Fruit fly (Drosophila melanogaster) whole organism, embryonic: ENCODE data around the gene CG10195.

Experiments used
- Abd-B ChIP-seq: fragments of 200-800 bp; sonication (Bioruptor generic); optimal IDR thresholded peaks from 2 replicates; lab custom pipeline; 2018; ENCODE audit warnings: missing biosample characterization, mild to moderate bottlenecking, missing genetic modification characterization, moderate library complexity
- Atf3 ChIP-seq: fragments of 200-800 bp; sonication (Bioruptor generic); optimal IDR thresholded peaks from 3 replicates; lab custom pipeline; 2016; ENCODE audit warnings: missing biosample characterization, missing genetic modification characterization
- Blimp-1 ChIP-seq: fragments of 200-800 bp; sonication (Bioruptor generic); optimal IDR thresholded peaks from 3 replicates; lab custom pipeline; 2018; ENCODE audit warnings: missing biosample characterization, missing genetic modification characterization, mild to moderate bottlenecking, moderate library complexity, missing genetic modification reagents
- CG10274 ChIP-seq: fragments of 200-800 bp; sonication (Bioruptor generic); optimal IDR thresholded peaks from 3 replicates; lab custom pipeline; 2017; ENCODE audit warnings: missing biosample characterization, mild to moderate bottlenecking, missing genetic modification characterization
- CG10979 ChIP-seq: fragments of 200-800 bp; sonication (Bioruptor generic); optimal IDR thresholded peaks from 2 replicates; lab custom pipeline; 2018; ENCODE audit warnings: missing biosample characterization, mild to moderate bottlenecking, missing genetic modification characterization, moderate library complexity
- CG11456 ChIP-seq: fragments of 200-800 bp; sonication (Bioruptor generic); IDR thresholded peaks from 3 replicates; pipeline ENCODE4 v1.3.6; 2022; ENCODE audit warnings: missing biosample characterization, missing genetic modification characterization
- CG14050 ChIP-seq: fragments of 200-800 bp; sonication (Bioruptor generic); IDR thresholded peaks from 3 replicates; pipeline ENCODE4 v1.3.6; 2022; ENCODE audit warnings: missing biosample characterization, missing genetic modification characterization
- CG14667 ChIP-seq: fragments of 200-800 bp; sonication (Bioruptor generic); IDR thresholded peaks from 2 replicates; pipeline ENCODE4 v1.3.6; 2022; ENCODE audit warnings: missing biosample characterization, missing genetic modification characterization
- CG1792 ChIP-seq: fragments of 200-800 bp; sonication (Bioruptor generic); optimal IDR thresholded peaks from 2 replicates; lab custom pipeline; 2016; ENCODE audit warnings: missing biosample characterization, missing genetic modification characterization
- CG3065 ChIP-seq: fragments of 200-800 bp; sonication (Bioruptor generic); optimal IDR thresholded peaks from 2 replicates; lab custom pipeline; 2016; ENCODE audit warnings: missing biosample characterization, missing genetic modification characterization
- CG3847 ChIP-seq: fragments of 200-800 bp; sonication (Bioruptor generic); IDR thresholded peaks from 2 replicates; pipeline ENCODE4 v1.3.6; 2022; ENCODE audit warnings: missing biosample characterization, missing genetic modification characterization
- CG4282 ChIP-seq: fragments of 200-800 bp; sonication (Bioruptor generic); optimal IDR thresholded peaks from 2 replicates; lab custom pipeline; 2016; ENCODE audit warnings: missing biosample characterization, missing genetic modification characterization
- CG43689 ChIP-seq: fragments of 200-800 bp; sonication (Bioruptor generic); IDR thresholded peaks from 2 replicates; pipeline ENCODE4 v1.3.6; 2022; ENCODE audit warnings: missing biosample characterization, missing genetic modification characterization
- CG7745 ChIP-seq: fragments of 200-800 bp; sonication (Bioruptor generic); optimal IDR thresholded peaks from 2 replicates; lab custom pipeline; 2018; ENCODE audit warnings: missing biosample characterization, mild to moderate bottlenecking, missing genetic modification characterization, moderate library complexity
- CG8478 ChIP-seq: fragments of >200 bp; optimal IDR thresholded peaks from 2 replicates; lab custom pipeline; 2018
- CG9437 ChIP-seq: fragments of 200-800 bp; sonication (Bioruptor generic); optimal IDR thresholded peaks from 2 replicates; lab custom pipeline; 2018; ENCODE audit warnings: missing biosample characterization, mild to moderate bottlenecking, missing genetic modification characterization
- CG9609 ChIP-seq: fragments of 200-800 bp; sonication (Bioruptor generic); optimal IDR thresholded peaks from 3 replicates; lab custom pipeline; 2016; ENCODE audit warnings: missing biosample characterization, missing genetic modification characterization
- CG9727 ChIP-seq: fragments of 200-800 bp; sonication (Bioruptor generic); optimal IDR thresholded peaks from 3 replicates; lab custom pipeline; 2017; ENCODE audit warnings: missing biosample characterization, mild to moderate bottlenecking, missing genetic modification characterization
- Dek ChIP-seq: fragments of 200-800 bp; sonication (Bioruptor generic); optimal IDR thresholded peaks from 3 replicates; lab custom pipeline; 2019; ENCODE audit warnings: missing biosample characterization, mild to moderate bottlenecking, missing genetic modification characterization, moderate library complexity
- Dll ChIP-seq: fragments of 200-800 bp; sonication (Bioruptor generic); IDR thresholded peaks from 4 replicates; pipeline ENCODE4 v1.3.6; 2022; ENCODE audit warnings: missing biosample characterization, missing genetic modification characterization; ENCODE audit not compliant: partially characterized antibody
- Doc3 ChIP-seq: fragments of 200-800 bp; sonication (Bioruptor generic); IDR thresholded peaks from 3 replicates; pipeline ENCODE4 v1.3.6; 2022; ENCODE audit warnings: missing biosample characterization, missing genetic modification characterization; ENCODE audit not compliant: partially characterized antibody
- Drgx ChIP-seq: fragments of 200-800 bp; sonication (Bioruptor generic); IDR thresholded peaks from 2 replicates; pipeline ENCODE4 v1.3.6; 2022; ENCODE audit warnings: missing biosample characterization, missing genetic modification characterization
- Fer2 ChIP-seq: fragments of 200-800 bp; sonication (Bioruptor generic); optimal IDR thresholded peaks from 2 replicates; lab custom pipeline; 2018; ENCODE audit warnings: missing biosample characterization, mild to moderate bottlenecking, missing genetic modification characterization, moderate library complexity
- Hr39 ChIP-seq: fragments of >200 bp; optimal IDR thresholded peaks from 2 replicates; lab custom pipeline; 2017
- Jarid2 ChIP-seq: fragments of 200-800 bp; sonication (Bioruptor generic); optimal IDR thresholded peaks from 3 replicates; lab custom pipeline; 2017; ENCODE audit warnings: mild to moderate bottlenecking, missing biosample characterization, missing genetic modification reagents, missing genetic modification characterization
- MESR4 ChIP-seq: fragments of 200-800 bp; sonication (Bioruptor generic); optimal IDR thresholded peaks from 2 replicates; lab custom pipeline; 2018; ENCODE audit warnings: missing biosample characterization, mild to moderate bottlenecking, missing genetic modification characterization, moderate library complexity
- MTF-1 ChIP-seq: fragments of 200-800 bp; sonication (Bioruptor generic); optimal IDR thresholded peaks from 2 replicates; lab custom pipeline; 2018; ENCODE audit warnings: missing biosample characterization, mild to moderate bottlenecking, missing genetic modification characterization, borderline replicate concordance
- Rfx ChIP-seq: fragments of 200-800 bp; sonication (Bioruptor generic); IDR thresholded peaks from 2 replicates; pipeline ENCODE4 v1.3.6; 2022; ENCODE audit warnings: missing biosample characterization, missing genetic modification characterization
- Ssrp ChIP-seq: fragments of 200-800 bp; sonication (Bioruptor generic); optimal IDR thresholded peaks from 2 replicates; lab custom pipeline; 2018; ENCODE audit warnings: missing biosample characterization, mild to moderate bottlenecking, missing genetic modification characterization, moderate library complexity
- ase ChIP-seq: fragments of 200-800 bp; sonication (Bioruptor generic); IDR thresholded peaks from 3 replicates; pipeline ENCODE4 v1.3.6; 2022; ENCODE audit warnings: missing biosample characterization, missing genetic modification characterization
- bowl ChIP-seq: fragments of 200-800 bp; sonication (Bioruptor generic); IDR thresholded peaks from 2 replicates; pipeline ENCODE4 v1.3.6; 2022; ENCODE audit warnings: missing biosample characterization, missing genetic modification characterization
- ci ChIP-seq: fragments of 200-800 bp; sonication (Bioruptor generic); IDR thresholded peaks from 3 replicates; pipeline ENCODE4 v1.3.6; 2022; ENCODE audit warnings: missing biosample characterization, missing genetic modification characterization
- crp ChIP-seq, 2 experiments: fragments of 200-800 bp; sonication (Bioruptor generic); optimal IDR thresholded peaks; 2 replicates in 1 of 2; 3 replicates in 1 of 2; lab custom pipeline; 2017; ENCODE audit warnings: missing biosample characterization in 2 of 2, missing genetic modification characterization in 2 of 2, mild to moderate bottlenecking in 1 of 2, moderate library complexity in 1 of 2
- danr ChIP-seq: fragments of 200-800 bp; sonication (Bioruptor generic); IDR thresholded peaks from 2 replicates; pipeline ENCODE4 v1.3.6; 2022; ENCODE audit warnings: missing biosample characterization, missing genetic modification characterization
- gfzf ChIP-seq: fragments of 200-800 bp; sonication (Bioruptor generic); optimal IDR thresholded peaks from 2 replicates; lab custom pipeline; 2016; ENCODE audit warnings: missing biosample characterization, mild to moderate bottlenecking, missing genetic modification characterization, moderate library complexity
- kni ChIP-seq: fragments of 200-800 bp; sonication (Bioruptor generic); optimal IDR thresholded peaks from 3 replicates; lab custom pipeline; 2017; ENCODE audit warnings: mild to moderate bottlenecking, missing biosample characterization, missing genetic modification reagents, missing genetic modification characterization
- mld ChIP-seq: fragments of 200-800 bp; sonication (Bioruptor generic); IDR thresholded peaks from 3 replicates; pipeline ENCODE4 v1.3.6; 2022; ENCODE audit warnings: missing biosample characterization, missing genetic modification characterization; ENCODE audit not compliant: partially characterized antibody
- psq ChIP-seq: fragments of 200-800 bp; sonication (Bioruptor generic); optimal IDR thresholded peaks from 2 replicates; lab custom pipeline; 2017; ENCODE audit warnings: missing biosample characterization, missing genetic modification characterization
- row ChIP-seq: fragments of 200-800 bp; sonication (Bioruptor generic); IDR thresholded peaks from 3 replicates; pipeline ENCODE4 v1.3.6; 2022; ENCODE audit warnings: missing biosample characterization, missing genetic modification characterization
- scrt ChIP-seq: fragments of 200-800 bp; sonication (Bioruptor generic); optimal IDR thresholded peaks from 2 replicates; lab custom pipeline; 2018; ENCODE audit warnings: missing biosample characterization, mild to moderate bottlenecking, missing genetic modification characterization, moderate library complexity
- sd ChIP-seq: fragments of 200-800 bp; sonication (Bioruptor generic); optimal IDR thresholded peaks from 3 replicates; lab custom pipeline; 2018; ENCODE audit warnings: missing biosample characterization, mild to moderate bottlenecking, missing genetic modification characterization, moderate library complexity
- sens-2 ChIP-seq: fragments of 200-800 bp; sonication (Bioruptor generic); IDR thresholded peaks from 2 replicates; pipeline ENCODE4 v1.3.6; 2022; ENCODE audit warnings: missing biosample characterization, missing genetic modification characterization
- sima ChIP-seq: fragments of 200-800 bp; sonication (Bioruptor generic); optimal IDR thresholded peaks from 2 replicates; lab custom pipeline; 2016; ENCODE audit warnings: missing biosample characterization, missing genetic modification characterization
- slou ChIP-seq: fragments of 200-800 bp; sonication (Bioruptor generic); optimal IDR thresholded peaks from 3 replicates; lab custom pipeline; 2016; ENCODE audit warnings: missing biosample characterization, missing genetic modification characterization
- tio ChIP-seq: fragments of 200-800 bp; sonication (Bioruptor generic); optimal IDR thresholded peaks from 2 replicates; lab custom pipeline; 2017; ENCODE audit warnings: missing biosample characterization, missing genetic modification characterization, inconsistent platforms
- tll ChIP-seq, 2 experiments: fragments of 200-800 bp in 1 of 2; fragments of >200 bp in 1 of 2; sonication (Bioruptor generic) in 1 of 2; optimal IDR thresholded peaks; 2 replicates each; lab custom pipeline; 2017 to 2019; ENCODE audit warnings: missing biosample characterization in 2 of 2, missing genetic modification characterization in 2 of 2, mild to moderate bottlenecking in 1 of 2, moderate library complexity in 1 of 2
- twi ChIP-seq: fragments of 200-800 bp; optimal IDR thresholded peaks from 2 replicates; lab custom pipeline; 2019; ENCODE audit warnings: missing biosample characterization, mild to moderate bottlenecking, missing genetic modification characterization, moderate library complexity
- tx ChIP-seq: fragments of 200-800 bp; sonication (Bioruptor generic); optimal IDR thresholded peaks from 2 replicates; lab custom pipeline; 2016; ENCODE audit warnings: missing biosample characterization, missing genetic modification characterization
- wdn ChIP-seq: fragments of 200-800 bp; sonication (Bioruptor generic); IDR thresholded peaks from 2 replicates; pipeline ENCODE4 v1.3.6; 2022; ENCODE audit warnings: missing biosample characterization, missing genetic modification characterization
- yki ChIP-seq: fragments of >200 bp; optimal IDR thresholded peaks from 3 replicates; lab custom pipeline; 2018

CG10195 gene

DNA sequence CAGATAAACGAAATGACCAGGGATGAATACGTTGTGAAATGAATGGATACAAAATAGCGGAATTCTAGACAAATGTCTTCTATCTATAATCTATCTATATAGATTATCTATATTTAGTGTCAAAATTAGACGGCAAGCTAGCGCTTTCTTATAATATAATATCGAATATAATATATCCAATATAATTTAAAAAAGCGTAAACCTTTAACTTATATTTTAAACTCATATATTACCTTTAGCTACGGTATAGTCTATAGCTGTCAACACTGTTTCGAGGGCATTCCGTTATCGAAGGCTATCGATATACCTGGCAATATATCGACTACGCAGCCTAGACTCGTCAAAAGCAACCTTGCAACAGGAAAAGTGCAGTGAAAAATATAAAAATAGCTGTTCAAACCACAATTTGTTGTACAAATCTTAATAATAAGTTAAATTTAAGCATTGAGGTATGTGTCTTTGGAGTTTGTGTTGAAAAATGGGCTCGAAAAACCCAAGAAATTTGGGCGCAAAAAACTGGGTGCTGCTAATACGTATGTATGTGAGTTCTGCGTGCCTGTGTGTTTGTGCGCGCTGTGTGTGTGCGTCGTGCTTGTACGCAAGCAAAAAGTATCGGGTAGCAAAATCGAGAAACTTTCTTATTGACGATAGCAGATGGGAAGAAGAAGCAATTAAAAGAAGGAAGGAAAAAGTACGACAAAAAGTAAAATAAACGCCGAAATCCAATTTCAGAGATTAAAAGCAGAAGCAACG, 8.6 kb upstream of the CG10195 start, which contains the start of the genes swm and Ctu2 (continued):
- TF ChIP-seq CG14050 (GFP tag; lab: Robert Waterston, UW) (0 out of 3 replicates have a peak, but pooled peaks have one; percentile 24), CG3065 (GFP tag; lab: Kevin White, UChicago) (no peak), CG9437 (GFP tag; lab: Kevin White, UChicago) (peak; percentile 79), Rfx (GFP tag; lab: Robert Waterston, UW) (peak; percentile 76), Hr39 (lab: Kevin White, UChicago) (no peak), Dek (tag; lab: Kevin White, UChicago) (peak; percentile 68), sd (tag; lab: Kevin White, UChicago) (peak; percentile 89), MTF-1 (GFP tag; lab: Kevin White, UChicago) (no peak), CG9727 (GFP tag; lab: Kevin White, UChicago) (peak; percentile 71), Abd-B (GFP tag; lab: Kevin White, UChicago) (peak; percentile 67), ase (GFP tag; lab: Robert Waterston, UW) (no peak), CG14667 (GFP tag; lab: Robert Waterston, UW) (no peak), bowl (no peak), scrt (no peak), Dll (peak; percentile 81), CG4282 (GFP tag; lab: Kevin White, UChicago) (no peak), sens-2 (no peak), tio (no peak), CG8478 (lab: Kevin White, UChicago) (peak; percentile 81), MESR4 (GFP tag; lab: Kevin White, UChicago) (peak; percentile 96), wdn (GFP tag; lab: Robert Waterston, UW) (peak; percentile 29; the same call in 1 of the 2 replicates), CG10979 (peak; percentile 67), Drgx (GFP tag; lab: Robert Waterston, UW) (no peak), Atf3 (GFP tag; lab: Kevin White, UChicago) (no peak), CG3847 (peak; percentile 66), mld (GFP tag; lab: Robert Waterston, UW) (no peak), Ssrp (tag; lab: Kevin White, UChicago) (peak; percentile 70), twi (tag; lab: Kevin White, UChicago) (peak; percentile 74), Blimp-1 (GFP tag; lab: Kevin White, UChicago) (no peak), ci (GFP tag; lab: Robert Waterston, UW) (0 out of 3 replicates have a peak, but pooled peaks have one; percentile 10), CG10274 (GFP tag; lab: Kevin White, UChicago) (no peak), psq (no peak), CG1792 (GFP tag; lab: Kevin White, UChicago) (no peak), Jarid2 (no peak), sima (GFP tag; lab: Kevin White, UChicago) (no peak), row (peak; percentile 90), CG9609 (GFP tag; lab: Kevin White, UChicago) (no peak), CG7745 (no peak), CG11456 (GFP tag; lab: Robert Waterston, UW) (no peak), tx (GFP tag; lab: Kevin White, UChicago) (no peak), CG43689 (no peak), crp (GFP tag; optimal IDR thresholded peaks at IDR 0.05; lab: Kevin White, UChicago) (peak in 1 of 2 experiments; percentile 47), kni (GFP tag; lab: Kevin White, UChicago) (no peak), yki (lab: Kevin White, UChicago) (no peak), Fer2 (peak; percentile 69), slou (peak; percentile 34), danr (GFP tag; lab: Robert Waterston, UW) (0 out of 2 replicates have a peak, but pooled peaks have one; percentile 18), gfzf (GFP tag; lab: Kevin White, UChicago) (no peak), Doc3 (GFP tag; lab: Robert Waterston, UW) (peak; percentile 70), tll (GFP tag; optimal IDR thresholded peaks at IDR 0.05; lab: Kevin White, UChicago) (no peak)
